Worm (Caenorhabditis elegans) whole organism, L2 larva: ENCODE results near the gene D1025.10.

Experiments used
- R02D3.7 ChIP-seq: fragments of 150-350 bp; optimal IDR thresholded peaks from 2 replicates; lab custom pipeline; 2014; ENCODE audit warnings: missing biosample characterization, missing genetic modification characterization
- aly-2 ChIP-seq: fragments of 150-350 bp; optimal IDR thresholded peaks from 2 replicates; lab custom pipeline; 2014; ENCODE audit warnings: missing biosample characterization, missing genetic modification characterization
- dmd-4 ChIP-seq: sonication (generic microtip); optimal IDR thresholded peaks from 2 replicates; lab custom pipeline; 2017; ENCODE audit warnings: missing biosample characterization, missing genetic modification characterization
- egl-27 ChIP-seq: sonication (generic microtip); optimal IDR thresholded peaks from 3 replicates; lab custom pipeline; 2017; ENCODE audit warnings: missing biosample characterization, missing genetic modification reagents, missing genetic modification characterization
- elt-3 ChIP-seq: sonication (generic microtip); optimal IDR thresholded peaks from 2 replicates; lab custom pipeline; 2017; ENCODE audit warnings: missing biosample characterization, missing genetic modification characterization
- lin-39 ChIP-seq: fragments of 150-350 bp; optimal IDR thresholded peaks from 2 replicates; lab custom pipeline; 2014; ENCODE audit warnings: missing biosample characterization, missing genetic modification reagents, missing genetic modification characterization
- mdl-1 ChIP-seq, 2 experiments: fragments of 150-350 bp in 1 of 2; sonication (generic microtip) in 1 of 2; optimal IDR thresholded peaks; 2 replicates each; lab custom pipeline; 2017; ENCODE audit warnings: missing biosample characterization in 2 of 2, missing genetic modification characterization in 2 of 2
- sma-9 ChIP-seq, 2 experiments: fragments of 150-350 bp in 1 of 2; sonication (generic microtip) in 1 of 2; optimal IDR thresholded peaks; 2 replicates each; lab custom pipeline; 2014 to 2016; ENCODE audit warnings: missing genetic modification characterization in 2 of 2, mild to moderate bottlenecking in 1 of 2, missing biosample characterization in 1 of 2, missing compliant biosample characterization in 1 of 2, missing genetic modification reagents in 1 of 2, moderate library complexity in 1 of 2
- ztf-1 ChIP-seq: fragments of 200-800 bp; sonication (Bioruptor generic); conservative IDR thresholded peaks from 2 replicates; pipeline ENCODE4 v1.3.6; 2022; ENCODE audit warnings: missing genetic modification characterization, missing compliant biosample characterization
- ztf-11 ChIP-seq: sonication (generic microtip); optimal IDR thresholded peaks from 2 replicates; lab custom pipeline; 2017; ENCODE audit warnings: missing biosample characterization, missing genetic modification characterization

DNA sequence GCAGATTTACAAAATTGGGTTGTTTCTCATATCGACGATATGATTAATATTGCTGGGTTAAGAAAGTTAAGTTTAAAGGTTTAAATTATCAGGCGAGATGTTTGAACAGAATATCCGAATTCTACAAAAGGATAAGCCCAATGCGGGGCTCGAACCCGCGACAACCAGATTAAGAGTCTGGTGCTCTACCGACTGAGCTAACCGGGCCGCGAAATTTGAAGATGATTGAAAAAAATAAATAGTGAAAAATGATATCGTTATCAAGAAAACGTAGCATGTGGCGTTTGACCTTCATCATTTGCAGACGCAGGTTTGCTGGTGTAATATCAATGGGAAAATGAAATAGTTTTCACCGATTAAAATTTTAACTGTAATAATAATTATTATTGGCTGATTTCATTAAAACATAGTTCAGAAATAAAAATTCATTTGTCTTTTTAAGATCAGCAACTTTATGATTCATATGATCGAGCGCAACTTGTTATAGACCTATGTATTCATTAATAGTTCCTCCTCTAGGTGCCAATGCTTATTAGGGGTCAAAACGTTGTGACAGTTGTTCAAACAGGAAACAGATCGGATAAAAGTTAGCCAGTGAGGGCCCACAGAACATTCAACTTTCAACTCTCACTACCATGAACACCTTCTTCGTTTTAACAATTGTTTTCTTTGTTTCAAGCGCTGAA lies 37.8 kb upstream of the D1025.10 start, which contains the start of gene M163.11:
- TF ChIP-seq sma-9 (GFP tag; optimal IDR thresholded peaks at IDR 0.05; lab: Kevin White, UChicago) (peak; percentile 4), sma-9 (tag; optimal IDR thresholded peaks at IDR 0.05; lab: Kevin White, UChicago) (no peak), ztf-11 (tag; lab: Kevin White, UChicago) (no peak), elt-3 (tag; lab: Kevin White, UChicago) (no peak), aly-2 (tag; lab: Kevin White, UChicago) (no peak), R02D3.7 (no peak), lin-39 (no peak), dmd-4 (no peak), mdl-1 (tag; optimal IDR thresholded peaks at IDR 0.05; lab: Kevin White, UChicago) (no peak), egl-27 (no peak), ztf-1 (no peak)
